Worm (Caenorhabditis elegans): ENCODE measurements around the gene ZC155.4.

ZC155.4 gene

DNA sequence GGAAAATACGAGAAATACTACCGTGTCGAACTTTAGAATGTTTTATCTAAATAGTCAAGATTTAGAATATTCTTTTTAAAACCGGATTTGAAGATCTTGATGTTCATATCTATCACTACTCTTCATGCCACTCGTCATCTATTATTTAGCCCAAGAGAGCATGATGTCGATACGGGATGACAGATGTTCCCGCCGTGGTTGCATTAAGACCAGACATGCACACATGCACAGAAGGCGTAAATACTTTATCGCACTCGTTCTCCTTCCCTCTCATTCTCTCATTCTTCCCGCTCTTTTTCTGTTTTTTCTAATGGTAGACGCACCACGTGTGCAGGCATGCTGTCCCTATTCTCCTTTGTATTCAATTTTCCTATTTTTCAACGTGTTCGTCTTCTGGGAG lies 31.9 kb downstream of the ZC155.4 start (continued):
- 0 out of 2 replicates have a peak, but pooled peaks have one; percentile 20 for TF ChIP-seq hmg-1.1 (GFP tag; IDR thresholded peaks at IDR 0.05)
- peak; percentile 11 for TF ChIP-seq hlh-30 (tag; optimal IDR thresholded peaks at IDR 0.05; ENCODE audit: insufficient read depth)
- TF ChIP-seq R02D3.7 (tag; optimal IDR thresholded peaks at IDR 0.05) = no peak
- no peak for TF ChIP-seq lim-7 (GFP tag; IDR thresholded peaks at IDR 0.05)
- TF ChIP-seq jun-1 (tag; optimal IDR thresholded peaks at IDR 0.05) = no peak

DNA sequence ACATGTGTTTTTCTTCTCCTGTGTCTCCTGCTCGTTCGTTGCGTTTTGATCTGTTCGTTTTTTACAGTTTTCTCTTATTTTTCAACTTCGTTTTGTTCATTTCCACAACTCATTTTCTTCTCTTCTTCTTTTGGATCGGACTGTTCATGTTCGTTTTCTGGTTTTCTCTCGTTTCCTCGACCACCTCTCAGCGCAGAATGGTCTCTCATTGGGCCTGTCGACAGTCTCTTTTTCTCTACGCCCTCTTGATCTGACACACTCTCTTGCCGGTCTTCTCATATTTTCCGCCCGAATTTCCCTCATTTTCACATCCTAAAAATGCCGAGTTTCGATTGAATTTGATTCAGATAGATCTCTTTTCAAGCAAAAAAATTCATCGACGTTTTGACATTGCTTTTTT lies 33.6 kb downstream of the ZC155.4 start:
- TF ChIP-seq nhr-28 (tag; optimal IDR thresholded peaks at IDR 0.05) (peak; percentile 4), aha-1 (tag) (peak; percentile 5), rbr-2 (tag; optimal IDR thresholded peaks at IDR 0.05) (no peak)

DNA sequence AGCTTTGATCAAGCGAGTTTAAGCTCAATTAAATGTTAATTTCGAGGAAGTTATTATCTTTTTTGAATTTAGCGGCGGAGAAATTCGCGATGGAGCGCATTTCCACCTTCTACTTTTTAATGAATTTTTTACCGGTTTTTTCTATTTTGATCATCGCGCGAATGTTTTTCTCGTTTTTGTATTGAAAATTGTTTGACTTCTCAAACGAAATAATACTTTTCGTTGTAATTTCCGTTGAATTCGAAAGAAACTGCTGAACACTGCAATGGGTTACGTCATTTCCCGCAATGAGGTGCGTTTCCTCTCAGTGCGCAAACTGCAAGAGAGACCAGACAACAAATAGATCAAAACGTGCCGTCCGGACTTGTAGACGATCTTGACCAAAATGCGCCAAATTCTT lies 34.1 kb downstream of the ZC155.4 start:
- peak; percentile 72 for TF ChIP-seq lin-38 (GFP tag; IDR thresholded peaks at IDR 0.05)
- TF ChIP-seq mdl-1 (tag; optimal IDR thresholded peaks at IDR 0.05) = peak in 1 of 2 experiments; percentile 38
- peak; percentile 18 for TF ChIP-seq mxl-3 (GFP tag; optimal IDR thresholded peaks at IDR 0.05)
- no peak for TF ChIP-seq cey-2 (tag; optimal IDR thresholded peaks at IDR 0.05; ENCODE audit: borderline replicate concordance, insufficient read depth)
- no peak for TF ChIP-seq nhr-111 (GFP tag; optimal IDR thresholded peaks at IDR 0.05)
- no peak for TF ChIP-seq ZK337.2 (GFP tag; IDR thresholded peaks at IDR 0.05)
- no peak for TF ChIP-seq nhr-77 (tag; optimal IDR thresholded peaks at IDR 0.05)
- no peak for TF ChIP-seq lin-13 (GFP tag; optimal IDR thresholded peaks at IDR 0.05)
- no peak for TF ChIP-seq tra-1 (GFP tag; IDR thresholded peaks at IDR 0.05)
- peak; percentile 10 for TF ChIP-seq hlh-30 (tag; optimal IDR thresholded peaks at IDR 0.05; ENCODE audit: insufficient read depth)
- TF ChIP-seq nhr-28 (tag; optimal IDR thresholded peaks at IDR 0.05) = no peak
- peak; percentile 19 for TF ChIP-seq hlh-11 (tag; optimal IDR thresholded peaks at IDR 0.05)
- TF ChIP-seq dpl-1 (GFP tag; optimal IDR thresholded peaks at IDR 0.05) = peak; percentile 1
- no peak for TF ChIP-seq ctbp-1 (GFP tag; IDR thresholded peaks at IDR 0.05)

- TF ChIP-seq vab-7 (GFP tag; IDR thresholded peaks at IDR 0.05) (no peak), dve-1 (tag; optimal IDR thresholded peaks at IDR 0.05; ENCODE audit: insufficient read depth) (peak; percentile 20), zag-1 (tag; optimal IDR thresholded peaks at IDR 0.05) (no peak), pqm-1 (tag; optimal IDR thresholded peaks at IDR 0.05) (peak; percentile 9), nhr-28 (tag; optimal IDR thresholded peaks at IDR 0.05) (peak; percentile 31), duxl-1 (tag; optimal IDR thresholded peaks at IDR 0.05; ENCODE audit: poor library complexity) (no peak), aha-1 (tag) (peak; percentile 22), daf-16 (GFP tag; optimal IDR thresholded peaks at IDR 0.05) (no peak), daf-16 (tag; optimal IDR thresholded peaks at IDR 0.05) (peak; percentile 51), unc-62 (GFP tag; optimal IDR thresholded peaks at IDR 0.05 in 1 of 2) (peak in 1 of 2 experiments; percentile 76), unc-62 (tag; optimal IDR thresholded peaks at IDR 0.05) (no peak), dmd-6 (GFP tag; IDR thresholded peaks at IDR 0.05) (peak; percentile 46), hlh-11 (tag; optimal IDR thresholded peaks at IDR 0.05) (peak; percentile 34)
Observed at ce11 chrIII:5180588-5180987, 34.7 kb downstream of the ZC155.4 start.

ce11 chrIII:5179166-5179565 lies 36.1 kb downstream of the ZC155.4 start:
- TF ChIP-seq unc-62 (GFP tag; optimal IDR thresholded peaks at IDR 0.05 in 1 of 2) = peak in 1 of 2 experiments; percentile 73
- TF ChIP-seq unc-62 (tag; optimal IDR thresholded peaks at IDR 0.05) = no peak
- TF ChIP-seq vab-7 (GFP tag; IDR thresholded peaks at IDR 0.05) = no peak

DNA sequence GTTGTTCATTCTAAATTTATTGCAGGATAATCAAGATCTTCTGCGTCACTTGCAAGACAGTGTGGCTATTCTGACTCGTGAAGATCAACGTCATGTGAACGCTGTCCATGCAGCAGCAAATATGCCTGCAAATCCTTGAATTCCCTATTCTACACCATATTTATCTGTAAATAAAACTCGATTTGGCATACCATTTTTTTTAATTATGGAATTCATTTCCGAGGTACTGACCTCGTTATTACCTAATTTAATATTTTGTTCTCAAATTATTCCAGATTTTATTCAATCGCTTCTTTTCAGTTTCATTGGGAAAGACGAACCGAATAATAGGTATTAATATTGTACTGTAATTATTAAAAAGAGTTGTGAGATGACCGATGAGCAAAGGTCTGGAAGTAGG lies 41.7 kb downstream of the ZC155.4 start, which contains the start of gene cid-1:
cid-1 (plus strand) TSS at position 301 of the 400 bp plus-strand sequence.
- TF ChIP-seq arid-1 (GFP tag; conservative IDR thresholded peaks at IDR 0.05) (no peak), F44E2.7 (GFP tag; IDR thresholded peaks at IDR 0.05) (no peak), fkh-10 (GFP tag; optimal IDR thresholded peaks at IDR 0.05) (no peak), aha-1 (tag) (peak; percentile 48), ceh-62 (tag; optimal IDR thresholded peaks at IDR 0.05) (no peak)
